Fruit fly (Drosophila melanogaster): Measurements from ENCODE around the gene Recs1.

DNA sequence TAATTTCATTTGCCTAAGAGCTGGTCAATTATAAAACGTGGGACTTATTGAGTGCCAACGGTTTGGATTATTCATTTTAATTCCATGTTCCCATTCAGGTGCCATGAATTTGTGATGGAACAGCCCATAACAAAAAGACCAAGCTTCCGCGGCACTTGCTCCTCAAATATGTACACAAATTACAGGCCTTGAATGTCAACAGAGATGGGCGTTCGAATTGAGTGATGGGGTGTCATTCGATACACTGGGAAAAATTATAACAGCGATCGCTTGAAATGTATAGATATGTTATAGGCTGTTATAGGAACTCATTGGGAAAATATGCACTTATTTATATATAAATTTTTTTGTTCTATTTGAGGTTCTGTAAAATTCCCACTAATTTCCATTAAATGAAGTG is 37.5 kb downstream of the Recs1 start:
- TF ChIP-seq CG8478 (optimal IDR thresholded peaks at IDR 0.05) (no peak), CTCF (optimal IDR thresholded peaks at IDR 0.05) (no peak)
